Fruit fly (Drosophila melanogaster) whole organism, embryonic: ENCODE data around the gene Cyp6d4.

Experiments used
- CG10959 ChIP-seq: fragments of 200-800 bp; sonication (Bioruptor generic); IDR thresholded peaks from 2 replicates; pipeline ENCODE4 v1.3.6; 2022; ENCODE audit warnings: missing biosample characterization, missing genetic modification characterization
- CG11504 ChIP-seq: fragments of 200-800 bp; sonication (Bioruptor generic); optimal IDR thresholded peaks from 3 replicates; lab custom pipeline; 2019; ENCODE audit warnings: missing biosample characterization, mild to moderate bottlenecking, missing genetic modification characterization, moderate library complexity
- CG11723 ChIP-seq: fragments of 200-800 bp; sonication (Bioruptor generic); optimal IDR thresholded peaks from 2 replicates; lab custom pipeline; 2017; ENCODE audit warnings: missing biosample characterization, mild to moderate bottlenecking, missing genetic modification characterization
- CG1233 ChIP-seq: fragments of 200-800 bp; sonication (Bioruptor generic); optimal IDR thresholded peaks from 4 replicates; lab custom pipeline; 2018; ENCODE audit warnings: missing biosample characterization, mild to moderate bottlenecking, missing genetic modification characterization
- CG12769 ChIP-seq: fragments of 200-800 bp; sonication (Bioruptor generic); optimal IDR thresholded peaks from 2 replicates; lab custom pipeline; 2019; ENCODE audit warnings: missing biosample characterization, mild to moderate bottlenecking, missing genetic modification characterization, moderate library complexity
- CG15601 ChIP-seq: fragments of 200-800 bp; sonication (Bioruptor generic); optimal IDR thresholded peaks from 3 replicates; lab custom pipeline; 2019; ENCODE audit warnings: missing biosample characterization, mild to moderate bottlenecking, missing genetic modification characterization, moderate library complexity
- CG15696 ChIP-seq: fragments of 200-800 bp; sonication (Bioruptor generic); optimal IDR thresholded peaks from 2 replicates; lab custom pipeline; 2019; ENCODE audit warnings: missing biosample characterization, mild to moderate bottlenecking, missing genetic modification characterization, moderate library complexity
- CG16779 ChIP-seq: fragments of 200-800 bp; sonication (Bioruptor generic); IDR thresholded peaks from 2 replicates; pipeline ENCODE4 v1.3.6; 2022; ENCODE audit warnings: missing biosample characterization, missing genetic modification characterization
- CG17568 ChIP-seq: fragments of 200-800 bp; sonication (Bioruptor generic); optimal IDR thresholded peaks from 2 replicates; lab custom pipeline; 2018; ENCODE audit warnings: missing biosample characterization, mild to moderate bottlenecking, missing genetic modification characterization, moderate library complexity
- CG18599 ChIP-seq: fragments of 200-800 bp; sonication (Bioruptor generic); optimal IDR thresholded peaks from 3 replicates; lab custom pipeline; 2017; ENCODE audit warnings: missing biosample characterization, missing genetic modification characterization, mild to moderate bottlenecking, moderate library complexity, missing genetic modification reagents
- CG18619 ChIP-seq: fragments of 200-800 bp; sonication (Bioruptor generic); optimal IDR thresholded peaks from 3 replicates; lab custom pipeline; 2017; ENCODE audit warnings: missing biosample characterization, mild to moderate bottlenecking, missing genetic modification characterization
- CG2202 ChIP-seq: fragments of 200-800 bp; sonication (Bioruptor generic); optimal IDR thresholded peaks from 2 replicates; lab custom pipeline; 2018; ENCODE audit warnings: missing biosample characterization, mild to moderate bottlenecking, missing genetic modification characterization
- CG30431 ChIP-seq: fragments of 200-800 bp; sonication (Bioruptor generic); optimal IDR thresholded peaks from 2 replicates; lab custom pipeline; 2017; ENCODE audit warnings: missing biosample characterization, missing genetic modification characterization
- CG32532 ChIP-seq: fragments of 200-800 bp; sonication (Bioruptor generic); IDR thresholded peaks from 2 replicates; pipeline ENCODE4 v1.3.6; 2022; ENCODE audit warnings: missing biosample characterization, missing genetic modification characterization
- CG3407 ChIP-seq: fragments of 200-800 bp; sonication (Bioruptor generic); optimal IDR thresholded peaks from 2 replicates; lab custom pipeline; 2018; ENCODE audit warnings: missing biosample characterization, mild to moderate bottlenecking, missing genetic modification characterization
- CG34376 ChIP-seq: fragments of 200-800 bp; sonication (Bioruptor generic); optimal IDR thresholded peaks from 2 replicates; lab custom pipeline; 2018; ENCODE audit warnings: missing biosample characterization, mild to moderate bottlenecking, missing genetic modification characterization
- CG7372 ChIP-seq: fragments of 200-800 bp; sonication (Bioruptor generic); IDR thresholded peaks from 2 replicates; pipeline ENCODE4 v1.3.6; 2022; ENCODE audit warnings: missing biosample characterization, missing genetic modification characterization
- CG9817 ChIP-seq: fragments of 200-800 bp; sonication (Bioruptor generic); optimal IDR thresholded peaks from 2 replicates; lab custom pipeline; 2018; ENCODE audit warnings: missing biosample characterization, mild to moderate bottlenecking, missing genetic modification characterization, moderate library complexity
- Dad ChIP-seq: fragments of 200-800 bp; sonication (Bioruptor generic); optimal IDR thresholded peaks from 3 replicates; lab custom pipeline; 2016; ENCODE audit warnings: missing biosample characterization, missing genetic modification characterization
- Drgx ChIP-seq: fragments of 200-800 bp; sonication (Bioruptor generic); IDR thresholded peaks from 2 replicates; pipeline ENCODE4 v1.3.6; 2022; ENCODE audit warnings: missing biosample characterization, missing genetic modification characterization
- ERR ChIP-seq: fragments of 200-800 bp; sonication (Bioruptor generic); optimal IDR thresholded peaks from 2 replicates; lab custom pipeline; 2016; ENCODE audit warnings: missing biosample characterization, missing genetic modification characterization
- Fer1 ChIP-seq: fragments of 200-800 bp; sonication (Bioruptor generic); optimal IDR thresholded peaks from 2 replicates; lab custom pipeline; 2017; ENCODE audit warnings: missing biosample characterization, mild to moderate bottlenecking, missing genetic modification characterization
- Hr51 ChIP-seq, 2 experiments: fragments of 200-800 bp; sonication (Bioruptor generic); optimal IDR thresholded peaks; 2 replicates in 1 of 2; 3 replicates in 1 of 2; lab custom pipeline; 2016 to 2018; ENCODE audit warnings: missing biosample characterization in 2 of 2, missing genetic modification characterization in 2 of 2, mild to moderate bottlenecking in 1 of 2, moderate library complexity in 1 of 2
- Hr78 ChIP-seq, 2 experiments: fragments of 200-800 bp in 1 of 2; fragments of >200 bp in 1 of 2; sonication (Bioruptor generic) in 1 of 2; optimal IDR thresholded peaks; 2 replicates each; lab custom pipeline; 2017 to 2019; ENCODE audit warnings: missing biosample characterization in 2 of 2, missing genetic modification characterization in 2 of 2, mild to moderate bottlenecking in 1 of 2, moderate library complexity in 1 of 2
- Lim3 ChIP-seq: fragments of 200-800 bp; sonication (Bioruptor generic); IDR thresholded peaks from 2 replicates; pipeline ENCODE4 v1.3.6; 2022; ENCODE audit warnings: missing biosample characterization, missing genetic modification characterization
- Nf-YB ChIP-seq: fragments of 200-800 bp; sonication (Bioruptor generic); optimal IDR thresholded peaks from 3 replicates; lab custom pipeline; 2019; ENCODE audit warnings: missing biosample characterization, mild to moderate bottlenecking, missing genetic modification characterization, moderate library complexity
- Pdp1 ChIP-seq, 2 experiments: fragments of 200-800 bp; sonication (Bioruptor generic); optimal IDR thresholded peaks; 3 replicates each; lab custom pipeline; 2016; ENCODE audit warnings: missing biosample characterization in 2 of 2, missing genetic modification characterization in 2 of 2, mild to moderate bottlenecking in 1 of 2, moderate library complexity in 1 of 2
- Sox100B ChIP-seq: fragments of 200-800 bp; sonication (Bioruptor generic); optimal IDR thresholded peaks from 3 replicates; lab custom pipeline; 2018; ENCODE audit warnings: missing biosample characterization, mild to moderate bottlenecking, missing genetic modification characterization
- Trl ChIP-seq, 3 experiments: fragments of >200 bp in 2 of 3; fragments of 200-800 bp in 1 of 3; sonication (Bioruptor generic) in 1 of 3; optimal IDR thresholded peaks; 2 replicates in 1 of 3; 3 replicates in 2 of 3; lab custom pipeline; 2016 to 2017; ENCODE audit warnings: missing biosample characterization in 1 of 3, missing genetic modification characterization in 1 of 3
- bigmax ChIP-seq: fragments of 200-800 bp; sonication (Bioruptor generic); optimal IDR thresholded peaks from 2 replicates; lab custom pipeline; 2018; ENCODE audit warnings: missing biosample characterization, mild to moderate bottlenecking, missing genetic modification characterization
- bsh ChIP-seq, 2 experiments: fragments of 200-800 bp; sonication (Bioruptor generic); optimal IDR thresholded peaks; 2 replicates each; lab custom pipeline; 2017 to 2018; ENCODE audit warnings: mild to moderate bottlenecking in 2 of 2, missing biosample characterization in 2 of 2, missing genetic modification characterization in 2 of 2, moderate library complexity in 1 of 2
- cas ChIP-seq: fragments of 200-800 bp; sonication (Bioruptor generic); IDR thresholded peaks from 2 replicates; pipeline ENCODE4 v1.3.6; 2022; ENCODE audit warnings: missing biosample characterization, missing genetic modification characterization
- chn ChIP-seq: fragments of 200-800 bp; sonication (Bioruptor generic); optimal IDR thresholded peaks from 2 replicates; lab custom pipeline; 2016; ENCODE audit warnings: missing biosample characterization, missing genetic modification characterization
- ci ChIP-seq: fragments of 200-800 bp; sonication (Bioruptor generic); IDR thresholded peaks from 3 replicates; pipeline ENCODE4 v1.3.6; 2022; ENCODE audit warnings: missing biosample characterization, missing genetic modification characterization
- corto ChIP-seq: fragments of 200-800 bp; sonication (Bioruptor generic); optimal IDR thresholded peaks from 2 replicates; lab custom pipeline; 2016; ENCODE audit warnings: missing biosample characterization, mild to moderate bottlenecking, missing genetic modification characterization, moderate library complexity
- croc ChIP-seq: fragments of 200-800 bp; sonication (Bioruptor generic); conservative IDR thresholded peaks from 3 replicates; pipeline ENCODE4 v1.3.6; 2022; ENCODE audit warnings: missing biosample characterization, missing genetic modification characterization
- dati ChIP-seq: fragments of 200-800 bp; sonication (Bioruptor generic); IDR thresholded peaks from 2 replicates; pipeline ENCODE4 v1.3.6; 2022; ENCODE audit warnings: missing biosample characterization, missing genetic modification characterization
- fru ChIP-seq: fragments of >200 bp; optimal IDR thresholded peaks from 2 replicates; lab custom pipeline; 2017
- h ChIP-seq: fragments of >200 bp; optimal IDR thresholded peaks from 2 replicates; lab custom pipeline; 2017
- nmo ChIP-seq: fragments of 200-800 bp; sonication (Bioruptor generic); optimal IDR thresholded peaks from 2 replicates; lab custom pipeline; 2018; ENCODE audit warnings: missing biosample characterization, mild to moderate bottlenecking, missing genetic modification characterization, moderate library complexity
- p53 ChIP-seq: fragments of 200-800 bp; sonication (Bioruptor generic); optimal IDR thresholded peaks from 2 replicates; lab custom pipeline; 2016; ENCODE audit warnings: missing biosample characterization, missing genetic modification characterization
- pb ChIP-seq: fragments of 200-800 bp; sonication (Bioruptor generic); optimal IDR thresholded peaks from 3 replicates; lab custom pipeline; 2016; ENCODE audit warnings: missing biosample characterization, missing genetic modification characterization
- pfk ChIP-seq: fragments of 200-800 bp; sonication (Bioruptor generic); optimal IDR thresholded peaks from 2 replicates; lab custom pipeline; 2018; ENCODE audit warnings: missing biosample characterization, mild to moderate bottlenecking, missing genetic modification characterization, moderate library complexity
- pnt ChIP-seq: fragments of 200-800 bp; sonication (Bioruptor generic); optimal IDR thresholded peaks from 3 replicates; lab custom pipeline; 2016; ENCODE audit warnings: missing biosample characterization, missing genetic modification characterization
- sd ChIP-seq: fragments of 200-800 bp; sonication (Bioruptor generic); optimal IDR thresholded peaks from 3 replicates; lab custom pipeline; 2018; ENCODE audit warnings: missing biosample characterization, mild to moderate bottlenecking, missing genetic modification characterization, moderate library complexity
- sob ChIP-seq: fragments of 200-800 bp; sonication (Bioruptor generic); IDR thresholded peaks from 2 replicates; pipeline ENCODE4 v1.3.6; 2022; ENCODE audit warnings: missing biosample characterization, missing genetic modification characterization
- unc-4 ChIP-seq: fragments of 200-800 bp; sonication (Bioruptor generic); IDR thresholded peaks from 2 replicates; pipeline ENCODE4 v1.3.6; 2022; ENCODE audit warnings: missing biosample characterization, missing genetic modification characterization; ENCODE audit not compliant: partially characterized antibody
- vnd ChIP-seq: fragments of 200-800 bp; sonication (Bioruptor generic); IDR thresholded peaks from 3 replicates; pipeline ENCODE4 v1.3.6; 2022; ENCODE audit warnings: missing biosample characterization, missing genetic modification characterization; ENCODE audit not compliant: partially characterized antibody

Gene Cyp6d4

dm6 chr3R:22667284-22667958, 30.7 kb upstream of the Cyp6d4 start (continued):
- peak; percentile 27 for TF ChIP-seq corto (GFP tag; lab: Kevin White, UChicago)
- TF ChIP-seq CG3407: peak; percentile 66
- TF ChIP-seq pnt (GFP tag; lab: Kevin White, UChicago): peak; percentile 23
- peak; percentile 28 to 88 for TF ChIP-seq Hr51 (GFP tag; optimal IDR thresholded peaks at IDR 0.05; lab: Kevin White, UChicago)
- TF ChIP-seq CG32532 (GFP tag; lab: Robert Waterston, UW): 0 out of 2 replicates have a peak, but pooled peaks have one; percentile 25
- TF ChIP-seq cas (GFP tag; lab: Robert Waterston, UW): no peak
- peak; percentile 62 for TF ChIP-seq CG2202 (tag; lab: Kevin White, UChicago)
- no peak for TF ChIP-seq bigmax
- TF ChIP-seq CG10959 (GFP tag; lab: Robert Waterston, UW): peak; percentile 64
- TF ChIP-seq pfk (GFP tag; lab: Kevin White, UChicago): no peak
- TF ChIP-seq Lim3 (GFP tag; lab: Robert Waterston, UW): no peak
- peak; percentile 77 to 86 for TF ChIP-seq bsh (GFP tag; optimal IDR thresholded peaks at IDR 0.05; lab: Kevin White, UChicago)
- peak; percentile 88 for TF ChIP-seq CG1233 (GFP tag; lab: Kevin White, UChicago)
- peak; percentile 75 for TF ChIP-seq croc
- TF ChIP-seq Hr78 (GFP tag; optimal IDR thresholded peaks at IDR 0.05; lab: Kevin White, UChicago): peak in 1 of 2 experiments; percentile 73
- peak; percentile 30 for TF ChIP-seq pb
- peak; percentile 33; the same call in 1 of the 2 replicates for TF ChIP-seq CG7372 (GFP tag; lab: Robert Waterston, UW)
- TF ChIP-seq Sox100B: peak; percentile 94
- TF ChIP-seq dati (GFP tag; lab: Robert Waterston, UW): peak; percentile 44; the same call in 1 of the 2 replicates
- TF ChIP-seq CG18619 (GFP tag; lab: Kevin White, UChicago): peak; percentile 69
- no peak for TF ChIP-seq CG16779 (GFP tag; lab: Robert Waterston, UW)
- peak; percentile 76 for TF ChIP-seq CG15601 (tag; lab: Kevin White, UChicago)
- peak; percentile 70 for TF ChIP-seq CG18599
- peak; percentile 91 for TF ChIP-seq nmo (GFP tag; lab: Kevin White, UChicago)
- TF ChIP-seq CG30431 (GFP tag; lab: Kevin White, UChicago): peak; percentile 67
- peak; percentile 36 to 56 for TF ChIP-seq Trl (optimal IDR thresholded peaks at IDR 0.05; lab: Kevin White, UChicago)
- TF ChIP-seq Trl (GFP tag; optimal IDR thresholded peaks at IDR 0.05; lab: Kevin White, UChicago): peak; percentile 15
- no peak for TF ChIP-seq unc-4 (GFP tag; lab: Robert Waterston, UW)
- peak; percentile 93 for TF ChIP-seq Drgx (GFP tag; lab: Robert Waterston, UW)
- peak; percentile 62 to 69 for TF ChIP-seq Pdp1 (GFP tag; optimal IDR thresholded peaks at IDR 0.05; lab: Kevin White, UChicago)
- peak; percentile 66 for TF ChIP-seq Fer1 (GFP tag; lab: Kevin White, UChicago)
- no peak for TF ChIP-seq p53 (GFP tag; lab: Kevin White, UChicago)
- peak; percentile 43 for TF ChIP-seq chn (GFP tag; lab: Kevin White, UChicago)
- no peak for TF ChIP-seq h
- TF ChIP-seq CG15696: peak; percentile 91
- peak; percentile 58 for TF ChIP-seq Nf-YB
- TF ChIP-seq vnd (GFP tag; lab: Robert Waterston, UW): no peak
- TF ChIP-seq CG17568 (GFP tag; lab: Kevin White, UChicago): peak; percentile 49
- TF ChIP-seq ERR (GFP tag; lab: Kevin White, UChicago): no peak
- TF ChIP-seq CG9817 (tag; lab: Kevin White, UChicago): peak; percentile 52
- peak; percentile 60 for TF ChIP-seq CG11723 (GFP tag; lab: Kevin White, UChicago)
- TF ChIP-seq sd (tag; lab: Kevin White, UChicago): no peak
- no peak for TF ChIP-seq fru (lab: Kevin White, UChicago)
- no peak for TF ChIP-seq CG12769
- peak; percentile 95 for TF ChIP-seq CG11504
- TF ChIP-seq Dad (GFP tag; lab: Kevin White, UChicago): peak; percentile 13
- TF ChIP-seq sob: peak; percentile 64
- TF ChIP-seq CG34376 (GFP tag; lab: Kevin White, UChicago): no peak
- TF ChIP-seq ci (GFP tag; lab: Robert Waterston, UW): peak; percentile 84
